Worm (Caenorhabditis elegans): ENCODE measurements around the gene F19G12.4.
"Not testable (repeated sequence)": the region's sequence is repeated elsewhere in the genome, so short reads cannot be mapped to it uniquely, and the experiment has no call there.

F19G12.4 gene

ce11 chrX:1395793-1396192, 21.3 kb upstream of the F19G12.4 start:
- no peak for TF ChIP-seq spr-3 (GFP tag; optimal IDR thresholded peaks at IDR 0.05)
- TF ChIP-seq ceh-62 (tag; optimal IDR thresholded peaks at IDR 0.05), result no peak
- TF ChIP-seq hif-1 (tag; optimal IDR thresholded peaks at IDR 0.05), result peak in 1 of 2 experiments; percentile 74
- TF ChIP-seq T26A8.4 (GFP tag; IDR thresholded peaks at IDR 0.05), result peak; percentile 49; the same call in 1 of the 2 replicates
- TF ChIP-seq nhr-10 (tag; optimal IDR thresholded peaks at IDR 0.05), result peak; percentile 25
- TF ChIP-seq unc-62 (GFP tag; optimal IDR thresholded peaks at IDR 0.05 in 1 of 2), result peak in 1 of 2 experiments; percentile 66
- TF ChIP-seq unc-62 (tag; optimal IDR thresholded peaks at IDR 0.05), result no peak
- TF ChIP-seq lsy-2 (tag; optimal IDR thresholded peaks at IDR 0.05), result peak in 1 of 2 experiments; percentile 26
- no peak for TF ChIP-seq F26F4.8 (GFP tag; conservative IDR thresholded peaks at IDR 0.05)
- TF ChIP-seq daf-16 (GFP tag; optimal IDR thresholded peaks at IDR 0.05), result peak in 1 of 2 experiments; percentile 74
- no peak for TF ChIP-seq daf-16 (tag; optimal IDR thresholded peaks at IDR 0.05)
- peak; percentile 83 for TF ChIP-seq hlh-11 (tag; optimal IDR thresholded peaks at IDR 0.05)
- TF ChIP-seq nhr-48 (tag; optimal IDR thresholded peaks at IDR 0.05), result peak; percentile 69
- no peak for TF ChIP-seq ctbp-1 (GFP tag; IDR thresholded peaks at IDR 0.05)
- TF ChIP-seq nhr-11 (tag; optimal IDR thresholded peaks at IDR 0.05), result peak; percentile 60
- peak; percentile 86 for TF ChIP-seq hlh-30 (tag; optimal IDR thresholded peaks at IDR 0.05; ENCODE audit: insufficient read depth)
- TF ChIP-seq ceh-20 (GFP tag; IDR thresholded peaks at IDR 0.05), result 0 out of 2 replicates have a peak, but pooled peaks have one; percentile 15
- TF ChIP-seq lin-15B (tag; optimal IDR thresholded peaks at IDR 0.05), result no peak
- peak; percentile 7 for TF ChIP-seq nhr-6 (tag; optimal IDR thresholded peaks at IDR 0.05)
- TF ChIP-seq F44E2.7 (GFP tag; IDR thresholded peaks at IDR 0.05), result no peak
- TF ChIP-seq mdl-1 (tag; optimal IDR thresholded peaks at IDR 0.05), result peak in 1 of 2 experiments; percentile 49
- TF ChIP-seq nhr-77 (tag; optimal IDR thresholded peaks at IDR 0.05), result peak; percentile 22
- TF ChIP-seq nhr-28 (tag; optimal IDR thresholded peaks at IDR 0.05), result peak; percentile 50
- TF ChIP-seq unc-130 (GFP tag; optimal IDR thresholded peaks at IDR 0.05), result no peak
- no peak for TF ChIP-seq egl-43 (GFP tag; IDR thresholded peaks at IDR 0.05)
- no peak for TF ChIP-seq Y105C5A.15 (GFP tag; IDR thresholded peaks at IDR 0.05)
- peak; percentile 60 for TF ChIP-seq dmd-6 (GFP tag; IDR thresholded peaks at IDR 0.05)

DNA sequence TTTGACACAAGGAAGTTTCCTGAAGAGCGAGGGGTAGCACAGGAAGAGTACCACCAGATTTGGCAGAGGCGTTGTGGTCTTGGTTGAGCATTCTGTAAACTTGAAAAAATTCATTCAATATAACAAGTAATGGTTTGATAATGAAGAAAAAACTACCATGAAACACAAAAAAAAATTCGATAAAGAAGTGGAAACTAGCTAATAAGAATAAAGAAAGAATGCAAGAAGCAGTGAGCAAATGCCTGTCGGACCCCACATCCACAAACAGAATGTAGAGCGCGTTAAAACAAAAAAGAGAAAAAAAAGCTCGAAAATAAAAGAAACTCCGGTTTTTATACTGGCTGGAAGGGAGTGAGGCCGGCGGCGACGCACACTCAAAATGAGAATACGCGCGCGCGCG, 19.6 kb upstream of the F19G12.4 start, which contains the start of gene H39E20.1:
H39E20.1 (minus strand) TSS at position 101 of the 400 bp plus-strand sequence.
- TF ChIP-seq Y48G9A.11 (GFP tag; IDR thresholded peaks at IDR 0.05) (no peak), nhr-28 (tag; optimal IDR thresholded peaks at IDR 0.05) (no peak), nhr-42 (GFP tag; IDR thresholded peaks at IDR 0.05) (no peak), ZK546.5 (tag; optimal IDR thresholded peaks at IDR 0.05) (no peak), madf-5 (GFP tag; IDR thresholded peaks at IDR 0.05) (no peak), tra-1 (GFP tag; IDR thresholded peaks at IDR 0.05) (no peak), egl-27 (tag; optimal IDR thresholded peaks at IDR 0.05) (no peak), lir-3 (tag; optimal IDR thresholded peaks at IDR 0.05) (no peak)

DNA sequence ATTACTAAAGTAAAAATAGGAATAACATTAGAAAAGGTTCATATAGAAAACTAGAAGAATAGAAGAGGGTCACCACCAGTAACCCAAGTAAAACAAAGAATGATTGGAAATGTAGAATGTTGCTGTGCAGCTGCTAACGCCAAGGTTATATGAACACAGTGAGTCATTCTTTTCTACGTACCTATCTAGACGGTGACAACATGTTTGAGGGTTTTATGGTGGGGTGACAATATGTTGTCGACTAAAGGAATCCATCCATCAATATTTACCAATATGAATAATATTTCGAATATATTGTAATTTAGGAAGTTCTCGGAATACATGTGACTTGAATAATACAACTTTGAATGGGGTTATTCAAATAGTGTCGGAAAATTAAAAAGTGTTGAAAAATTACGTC, 15.8 kb upstream of the F19G12.4 start, which contains the start of gene ZK402.5:
ZK402.5 (minus strand) TSS at position 101 of the 400 bp plus-strand sequence.
- TF ChIP-seq skn-1 (tag; optimal IDR thresholded peaks at IDR 0.05), result no peak
- TF ChIP-seq ceh-62 (tag; optimal IDR thresholded peaks at IDR 0.05), result no peak
- no peak for TF ChIP-seq ceh-44 (GFP tag; IDR thresholded peaks at IDR 0.05)
- TF ChIP-seq ama-1 (optimal IDR thresholded peaks at IDR 0.05), result no peak
- TF ChIP-seq mxl-2 (GFP tag; conservative IDR thresholded peaks at IDR 0.05), result no peak
- no peak for TF ChIP-seq mdl-1 (tag; optimal IDR thresholded peaks at IDR 0.05)
- TF ChIP-seq ctbp-1 (GFP tag; IDR thresholded peaks at IDR 0.05), result no peak

- TF ChIP-seq mxl-2 (GFP tag; conservative IDR thresholded peaks at IDR 0.05); T20F7.1 (GFP tag; optimal IDR thresholded peaks at IDR 0.05); madf-5 (GFP tag; IDR thresholded peaks at IDR 0.05): not testable (repeated sequence)
These were observed 13.7 kb upstream of the F19G12.4 start, which contains the start of gene ZK402.2 for ce11 chrX:1403444-1403843. Gene ZK402.2, plus strand, starts transcription at chrX:1403744.
